Fruit fly (Drosophila melanogaster) whole organism, embryonic: Measurements from ENCODE around the gene Coa8.

Experiments used
- CG10462 ChIP-seq: fragments of 200-800 bp; sonication (Bioruptor generic); optimal IDR thresholded peaks from 2 replicates; lab custom pipeline; 2016; ENCODE audit warnings: missing biosample characterization, missing genetic modification characterization
- CG10543 ChIP-seq: fragments of 200-800 bp; sonication (Bioruptor generic); optimal IDR thresholded peaks from 3 replicates; lab custom pipeline; 2017; ENCODE audit warnings: missing biosample characterization, mild to moderate bottlenecking, missing genetic modification characterization, moderate library complexity
- CG10565 ChIP-seq: fragments of 200-800 bp; sonication (Bioruptor generic); optimal IDR thresholded peaks from 3 replicates; lab custom pipeline; 2016; ENCODE audit warnings: missing biosample characterization, mild to moderate bottlenecking, missing genetic modification characterization
- CG12659 ChIP-seq: fragments of 200-800 bp; sonication (Bioruptor generic); optimal IDR thresholded peaks from 3 replicates; lab custom pipeline; 2017; ENCODE audit warnings: mild to moderate bottlenecking, missing biosample characterization, missing genetic modification reagents, missing genetic modification characterization
- CG13424 ChIP-seq: fragments of 200-800 bp; sonication (Bioruptor generic); optimal IDR thresholded peaks from 2 replicates; lab custom pipeline; 2019; ENCODE audit warnings: missing biosample characterization, mild to moderate bottlenecking, missing genetic modification characterization, moderate library complexity
- CG14050 ChIP-seq: fragments of 200-800 bp; sonication (Bioruptor generic); IDR thresholded peaks from 3 replicates; pipeline ENCODE4 v1.3.6; 2022; ENCODE audit warnings: missing biosample characterization, missing genetic modification characterization
- CG15601 ChIP-seq: fragments of 200-800 bp; sonication (Bioruptor generic); optimal IDR thresholded peaks from 3 replicates; lab custom pipeline; 2019; ENCODE audit warnings: missing biosample characterization, mild to moderate bottlenecking, missing genetic modification characterization, moderate library complexity
- CG1603 ChIP-seq: fragments of 200-800 bp; sonication (Bioruptor generic); optimal IDR thresholded peaks from 2 replicates; lab custom pipeline; 2019; ENCODE audit warnings: missing biosample characterization, mild to moderate bottlenecking, missing genetic modification characterization, moderate library complexity
- CG16815 ChIP-seq: fragments of 200-800 bp; sonication (Bioruptor generic); optimal IDR thresholded peaks from 3 replicates; lab custom pipeline; 2017; ENCODE audit warnings: missing biosample characterization, mild to moderate bottlenecking, missing genetic modification characterization
- CG17829 ChIP-seq: fragments of 200-800 bp; optimal IDR thresholded peaks from 2 replicates; lab custom pipeline; 2019; ENCODE audit warnings: missing biosample characterization, mild to moderate bottlenecking, missing genetic modification characterization, moderate library complexity
- CG1832 ChIP-seq: fragments of 200-800 bp; sonication (Bioruptor generic); optimal IDR thresholded peaks from 2 replicates; lab custom pipeline; 2017; ENCODE audit warnings: missing biosample characterization, mild to moderate bottlenecking, missing genetic modification characterization, inconsistent platforms
- CG33557 ChIP-seq: fragments of 200-800 bp; sonication (Bioruptor generic); optimal IDR thresholded peaks from 2 replicates; lab custom pipeline; 2019; ENCODE audit warnings: missing biosample characterization, mild to moderate bottlenecking, missing genetic modification characterization, moderate library complexity
- CG3995 ChIP-seq: fragments of 200-800 bp; sonication (Bioruptor generic); optimal IDR thresholded peaks from 3 replicates; lab custom pipeline; 2016; ENCODE audit warnings: missing biosample characterization, missing genetic modification characterization
- CG4617 ChIP-seq: fragments of 200-800 bp; sonication (Bioruptor generic); optimal IDR thresholded peaks from 3 replicates; lab custom pipeline; 2016; ENCODE audit warnings: missing biosample characterization, missing genetic modification characterization, borderline replicate concordance
- CG6175 ChIP-seq: fragments of 200-800 bp; sonication (Bioruptor generic); IDR thresholded peaks from 3 replicates; pipeline ENCODE4 v1.3.6; 2022; ENCODE audit warnings: missing biosample characterization, missing genetic modification characterization
- CG6683 ChIP-seq: fragments of 200-800 bp; sonication (Bioruptor generic); optimal IDR thresholded peaks from 2 replicates; lab custom pipeline; 2017; ENCODE audit warnings: missing biosample characterization, mild to moderate bottlenecking, missing genetic modification characterization, missing genetic modification reagents
- CG6813 ChIP-seq: fragments of 200-800 bp; sonication (Bioruptor generic); optimal IDR thresholded peaks from 2 replicates; lab custom pipeline; 2017; ENCODE audit warnings: missing biosample characterization, missing genetic modification characterization, mild to moderate bottlenecking, moderate library complexity, missing genetic modification reagents
- CG7357 ChIP-seq: fragments of 200-800 bp; sonication (Bioruptor generic); IDR thresholded peaks from 3 replicates; pipeline ENCODE4 v1.3.6; 2022; ENCODE audit warnings: missing biosample characterization, missing genetic modification characterization
- CG7987 ChIP-seq: fragments of 200-800 bp; sonication (Bioruptor generic); optimal IDR thresholded peaks from 2 replicates; lab custom pipeline; 2018; ENCODE audit warnings: missing biosample characterization, mild to moderate bottlenecking, missing genetic modification characterization, moderate library complexity
- CG8089 ChIP-seq: fragments of 200-800 bp; sonication (Bioruptor generic); optimal IDR thresholded peaks from 3 replicates; lab custom pipeline; 2016; ENCODE audit warnings: missing biosample characterization, missing genetic modification characterization
- CG8944 ChIP-seq: fragments of 200-800 bp; sonication (Bioruptor generic); optimal IDR thresholded peaks from 3 replicates; lab custom pipeline; 2016; ENCODE audit warnings: missing biosample characterization, missing genetic modification characterization
- CG9727 ChIP-seq: fragments of 200-800 bp; sonication (Bioruptor generic); optimal IDR thresholded peaks from 3 replicates; lab custom pipeline; 2017; ENCODE audit warnings: missing biosample characterization, mild to moderate bottlenecking, missing genetic modification characterization
- Ets97D ChIP-seq: fragments of 200-800 bp; sonication (Bioruptor generic); optimal IDR thresholded peaks from 3 replicates; lab custom pipeline; 2016; ENCODE audit warnings: missing biosample characterization, missing genetic modification characterization
- HLH3B ChIP-seq: fragments of 200-800 bp; sonication (Bioruptor generic); IDR thresholded peaks from 2 replicates; pipeline ENCODE4 v1.3.6; 2022; ENCODE audit warnings: missing biosample characterization, missing genetic modification characterization
- Hr3 ChIP-seq: fragments of 200-800 bp; sonication (Bioruptor generic); optimal IDR thresholded peaks from 3 replicates; lab custom pipeline; 2016; ENCODE audit warnings: missing biosample characterization, missing genetic modification characterization
- Hsf ChIP-seq: fragments of 200-800 bp; sonication (Bioruptor generic); optimal IDR thresholded peaks from 3 replicates; lab custom pipeline; 2016; ENCODE audit warnings: missing biosample characterization, missing genetic modification characterization
- MBD-R2 ChIP-seq: fragments of 200-800 bp; sonication (Bioruptor generic); IDR thresholded peaks from 2 replicates; pipeline ENCODE4 v1.3.6; 2022; ENCODE audit warnings: missing biosample characterization, missing genetic modification characterization
- Rx ChIP-seq: fragments of 200-800 bp; sonication (Bioruptor generic); IDR thresholded peaks from 2 replicates; pipeline ENCODE4 v1.3.6; 2022; ENCODE audit warnings: missing biosample characterization, missing genetic modification characterization
- Scr ChIP-seq: fragments of 200-800 bp; sonication (Bioruptor generic); IDR thresholded peaks from 2 replicates; pipeline ENCODE4 v1.3.6; 2022; ENCODE audit warnings: missing biosample characterization, missing genetic modification characterization; ENCODE audit not compliant: partially characterized antibody
- Sox102F ChIP-seq: fragments of 200-800 bp; sonication (Bioruptor generic); optimal IDR thresholded peaks from 2 replicates; lab custom pipeline; 2018; ENCODE audit warnings: missing biosample characterization, mild to moderate bottlenecking, missing genetic modification characterization, moderate library complexity
- Sry-δ ChIP-seq: fragments of 200-800 bp; sonication (Bioruptor generic); optimal IDR thresholded peaks from 2 replicates; lab custom pipeline; 2016; ENCODE audit warnings: missing biosample characterization, missing genetic modification characterization
- Ssrp ChIP-seq: fragments of 200-800 bp; sonication (Bioruptor generic); optimal IDR thresholded peaks from 2 replicates; lab custom pipeline; 2018; ENCODE audit warnings: missing biosample characterization, mild to moderate bottlenecking, missing genetic modification characterization, moderate library complexity
- Xrp1 ChIP-seq: fragments of 200-800 bp; sonication (Bioruptor generic); IDR thresholded peaks from 2 replicates; pipeline ENCODE4 v1.3.6; 2022; ENCODE audit warnings: missing biosample characterization, missing genetic modification characterization
- az2 ChIP-seq: fragments of 200-800 bp; sonication (Bioruptor generic); optimal IDR thresholded peaks from 3 replicates; lab custom pipeline; 2016; ENCODE audit warnings: missing biosample characterization, missing genetic modification characterization
- btn ChIP-seq: fragments of 200-800 bp; sonication (Bioruptor generic); optimal IDR thresholded peaks from 2 replicates; lab custom pipeline; 2016; ENCODE audit warnings: missing biosample characterization, missing genetic modification characterization
- cg ChIP-seq: fragments of 200-800 bp; sonication (Bioruptor generic); optimal IDR thresholded peaks from 3 replicates; lab custom pipeline; 2019; ENCODE audit warnings: missing biosample characterization, mild to moderate bottlenecking, missing genetic modification characterization, moderate library complexity
- crol ChIP-seq: fragments of 200-800 bp; sonication (Bioruptor generic); IDR thresholded peaks from 2 replicates; pipeline ENCODE4 v1.3.6; 2022; ENCODE audit warnings: missing biosample characterization, missing genetic modification characterization
- dati ChIP-seq: fragments of 200-800 bp; sonication (Bioruptor generic); IDR thresholded peaks from 2 replicates; pipeline ENCODE4 v1.3.6; 2022; ENCODE audit warnings: missing biosample characterization, missing genetic modification characterization
- dpn ChIP-seq, 2 experiments: fragments of 200-800 bp; sonication (Bioruptor generic); optimal IDR thresholded peaks; 3 replicates each; lab custom pipeline; 2016; ENCODE audit warnings: missing biosample characterization in 2 of 2, missing genetic modification characterization in 2 of 2
- eyg ChIP-seq: fragments of 200-800 bp; sonication (Bioruptor generic); optimal IDR thresholded peaks from 3 replicates; lab custom pipeline; 2016; ENCODE audit warnings: missing biosample characterization, missing genetic modification characterization
- grn ChIP-seq: fragments of 200-800 bp; sonication (Bioruptor generic); optimal IDR thresholded peaks from 3 replicates; lab custom pipeline; 2017; ENCODE audit warnings: missing biosample characterization, missing genetic modification characterization
- kah ChIP-seq: fragments of 200-800 bp; sonication (Bioruptor generic); optimal IDR thresholded peaks from 2 replicates; lab custom pipeline; 2018; ENCODE audit warnings: missing biosample characterization, mild to moderate bottlenecking, missing genetic modification characterization
- lbe ChIP-seq: fragments of 200-800 bp; sonication (Bioruptor generic); optimal IDR thresholded peaks from 2 replicates; lab custom pipeline; 2016; ENCODE audit warnings: missing biosample characterization, mild to moderate bottlenecking, missing genetic modification characterization
- otp ChIP-seq: fragments of 200-800 bp; sonication (Bioruptor generic); IDR thresholded peaks from 3 replicates; pipeline ENCODE4, ENCODE4 v1.3.6; 2022; ENCODE audit warnings: missing biosample characterization, missing genetic modification characterization
- ranshi ChIP-seq: fragments of 200-800 bp; sonication (Bioruptor generic); IDR thresholded peaks from 2 replicates; pipeline ENCODE4 v1.3.6; 2022; ENCODE audit warnings: missing biosample characterization, missing genetic modification characterization
- sd ChIP-seq: fragments of 200-800 bp; sonication (Bioruptor generic); optimal IDR thresholded peaks from 3 replicates; lab custom pipeline; 2018; ENCODE audit warnings: missing biosample characterization, mild to moderate bottlenecking, missing genetic modification characterization, moderate library complexity
- slbo ChIP-seq: fragments of 200-800 bp; sonication (Bioruptor generic); IDR thresholded peaks from 2 replicates; pipeline ENCODE4 v1.3.6; 2022; ENCODE audit warnings: missing biosample characterization, missing genetic modification characterization
- sqz ChIP-seq: fragments of 200-800 bp; sonication (Bioruptor generic); optimal IDR thresholded peaks from 3 replicates; lab custom pipeline; 2018; ENCODE audit warnings: missing biosample characterization, mild to moderate bottlenecking, missing genetic modification characterization
- stc ChIP-seq: fragments of 200-800 bp; sonication (Bioruptor generic); IDR thresholded peaks from 2 replicates; pipeline ENCODE4 v1.3.6; 2022; ENCODE audit warnings: missing biosample characterization, missing genetic modification characterization
- trem ChIP-seq: fragments of 200-800 bp; optimal IDR thresholded peaks from 3 replicates; lab custom pipeline; 2019; ENCODE audit warnings: missing biosample characterization, mild to moderate bottlenecking, missing genetic modification characterization, moderate library complexity
- twi ChIP-seq: fragments of 200-800 bp; optimal IDR thresholded peaks from 2 replicates; lab custom pipeline; 2019; ENCODE audit warnings: missing biosample characterization, mild to moderate bottlenecking, missing genetic modification characterization, moderate library complexity
- zen ChIP-seq: fragments of 200-800 bp; sonication (Bioruptor generic); optimal IDR thresholded peaks from 3 replicates; lab custom pipeline; 2018; ENCODE audit warnings: missing biosample characterization, mild to moderate bottlenecking, missing genetic modification characterization, moderate library complexity

Gene Coa8

dm6 chrX:1908757-1909156 lies 28.7 kb downstream of the Coa8 start, which contains the start of the genes Edem1 and Rbcn-3B (continued):
- TF ChIP-seq Hsf (GFP tag; lab: Kevin White, UChicago) (no peak), Rx (GFP tag; lab: Robert Waterston, UW) (no peak), CG33557 (GFP tag; lab: Kevin White, UChicago) (no peak), CG6813 (GFP tag; lab: Kevin White, UChicago) (no peak), CG10543 (GFP tag; lab: Kevin White, UChicago) (no peak), twi (tag; lab: Kevin White, UChicago) (no peak), CG13424 (no peak), CG12659 (GFP tag; lab: Kevin White, UChicago) (no peak), CG14050 (GFP tag; lab: Robert Waterston, UW) (no peak), crol (GFP tag; lab: Robert Waterston, UW) (peak; percentile 56; the same call in 1 of the 2 replicates), CG10565 (GFP tag; lab: Kevin White, UChicago) (no peak), az2 (GFP tag; lab: Kevin White, UChicago) (no peak), zen (tag; lab: Kevin White, UChicago) (no peak), trem (peak; percentile 20), Ets97D (GFP tag; lab: Kevin White, UChicago) (no peak), Ssrp (tag; lab: Kevin White, UChicago) (no peak), CG1832 (GFP tag; lab: Kevin White, UChicago) (no peak), dpn (GFP tag; optimal IDR thresholded peaks at IDR 0.05; lab: Kevin White, UChicago) (no peak), grn (GFP tag; lab: Kevin White, UChicago) (no peak), CG6175 (GFP tag; lab: Robert Waterston, UW) (no peak), Sry-δ (GFP tag; lab: Kevin White, UChicago) (peak; percentile 19), sqz (GFP tag; lab: Kevin White, UChicago) (no peak), ranshi (no peak), CG8089 (no peak), btn (GFP tag; lab: Kevin White, UChicago) (no peak), cg (GFP tag; lab: Kevin White, UChicago) (peak; percentile 82), CG10462 (GFP tag; lab: Kevin White, UChicago) (no peak), Xrp1 (GFP tag; lab: Robert Waterston, UW) (no peak), MBD-R2 (GFP tag; lab: Robert Waterston, UW) (peak; percentile 46), CG7357 (GFP tag; lab: Robert Waterston, UW) (no peak), CG8944 (GFP tag; lab: Kevin White, UChicago) (no peak), CG9727 (no peak), eyg (GFP tag; lab: Kevin White, UChicago) (no peak), HLH3B (no peak), lbe (GFP tag; lab: Kevin White, UChicago) (peak; percentile 12), stc (GFP tag; lab: Robert Waterston, UW) (no peak), CG4617 (GFP tag; lab: Kevin White, UChicago) (peak; percentile 33), Scr (GFP tag; lab: Robert Waterston, UW) (peak; percentile 53), CG15601 (tag; lab: Kevin White, UChicago) (no peak), Sox102F (no peak), otp (GFP tag; lab: Robert Waterston, UW) (no peak), kah (GFP tag; lab: Kevin White, UChicago) (no peak), CG17829 (tag; lab: Kevin White, UChicago) (no peak), CG1603 (tag; lab: Kevin White, UChicago) (no peak), slbo (GFP tag; lab: Robert Waterston, UW) (no peak), CG3995 (peak; percentile 77), sd (no peak), CG16815 (GFP tag; lab: Kevin White, UChicago) (no peak), CG6683 (GFP tag; lab: Kevin White, UChicago) (no peak), dati (GFP tag; lab: Robert Waterston, UW) (no peak), Hr3 (GFP tag; lab: Kevin White, UChicago) (no peak), CG7987 (GFP tag; lab: Kevin White, UChicago) (no peak)
